Fruit fly (Drosophila melanogaster): Measurements from ENCODE around the gene CG17544.

Gene CG17544

DNA sequence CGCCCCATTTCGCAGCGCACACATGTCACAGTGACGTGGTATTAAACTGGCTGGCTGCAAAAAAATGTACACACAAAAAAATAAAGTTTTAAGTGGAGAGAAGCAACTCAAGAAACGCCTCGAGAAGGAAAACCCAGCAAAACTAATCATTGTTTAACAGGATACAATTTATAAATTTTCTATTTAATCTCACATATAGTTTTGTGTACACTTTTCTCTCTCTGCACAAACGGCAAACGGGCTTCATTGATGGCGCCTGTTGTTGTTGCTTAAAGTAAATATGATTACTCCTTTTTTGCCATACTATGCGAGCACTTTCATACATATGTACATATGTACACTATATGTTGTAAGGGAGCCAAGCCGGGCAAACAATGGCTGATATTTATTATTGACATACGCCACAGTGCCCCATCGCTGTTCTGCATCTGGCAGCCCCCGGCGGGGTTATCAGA lies 40.2 kb downstream of the CG17544 start (continued):
- no peak for TF ChIP-seq aop (GFP tag; IDR thresholded peaks at IDR 0.05)
- no peak for TF ChIP-seq insv (GFP tag; optimal IDR thresholded peaks at IDR 0.05)
- TF ChIP-seq Eip74EF (GFP tag; optimal IDR thresholded peaks at IDR 0.05), result peak in 1 of 2 experiments; percentile 44
- no peak for TF ChIP-seq cato (GFP tag; optimal IDR thresholded peaks at IDR 0.05; ENCODE audit: borderline replicate concordance)
- TF ChIP-seq CG3995 (GFP tag; optimal IDR thresholded peaks at IDR 0.05), result no peak
- TF ChIP-seq CG18599 (GFP tag; optimal IDR thresholded peaks at IDR 0.05), result peak; percentile 15
- no peak for TF ChIP-seq NFAT (GFP tag; IDR thresholded peaks at IDR 0.05)
- peak; percentile 43 for TF ChIP-seq CG1647 (GFP tag; optimal IDR thresholded peaks at IDR 0.05)
- TF ChIP-seq Antp (GFP tag; optimal IDR thresholded peaks at IDR 0.05), result no peak
- peak; percentile 54 for TF ChIP-seq dmrt99B (tag; optimal IDR thresholded peaks at IDR 0.05)
- no peak; the same call in 2 of the 3 replicates for TF ChIP-seq CG14050 (GFP tag; IDR thresholded peaks at IDR 0.05)
- TF ChIP-seq CG7372 (GFP tag; IDR thresholded peaks at IDR 0.05), result no peak
- TF ChIP-seq jumu (GFP tag; optimal IDR thresholded peaks at IDR 0.05), result peak; percentile 50
- TF ChIP-seq CG8924 (tag; optimal IDR thresholded peaks at IDR 0.05), result peak; percentile 16
- no peak for TF ChIP-seq CG12219 (GFP tag; optimal IDR thresholded peaks at IDR 0.05)
- peak; percentile 10 for TF ChIP-seq CG3838 (GFP tag; optimal IDR thresholded peaks at IDR 0.05)
- TF ChIP-seq Asciz (GFP tag; optimal IDR thresholded peaks at IDR 0.05), result peak; percentile 53
- TF ChIP-seq Ptx1 (GFP tag; IDR thresholded peaks at IDR 0.05), result peak; percentile 52
- TF ChIP-seq Taf1 (GFP tag; IDR thresholded peaks at IDR 0.05), result no peak
- 0 out of 3 replicates have a peak, but pooled peaks have one; percentile 44 for TF ChIP-seq CG11093 (GFP tag; IDR thresholded peaks at IDR 0.05)
- TF ChIP-seq CG10209 (GFP tag; optimal IDR thresholded peaks at IDR 0.05), result peak; percentile 58
- TF ChIP-seq CG13123 (GFP tag; optimal IDR thresholded peaks at IDR 0.05), result peak; percentile 7
- no peak for TF ChIP-seq Lpt (GFP tag; optimal IDR thresholded peaks at IDR 0.05)
- TF ChIP-seq oc (tag; optimal IDR thresholded peaks at IDR 0.05), result no peak
- peak; percentile 49 for TF ChIP-seq CG7556 (GFP tag; optimal IDR thresholded peaks at IDR 0.05)
- TF ChIP-seq Opbp (GFP tag; IDR thresholded peaks at IDR 0.05; ENCODE audit: partially characterized antibody), result no peak
- TF ChIP-seq crp (GFP tag; optimal IDR thresholded peaks at IDR 0.05), result no peak
- TF ChIP-seq tap (tag; optimal IDR thresholded peaks at IDR 0.05), result no peak
- peak in 1 of 2 experiments; percentile 34 for TF ChIP-seq Hr51 (GFP tag; optimal IDR thresholded peaks at IDR 0.05)
- no peak for TF ChIP-seq mirr (GFP tag; optimal IDR thresholded peaks at IDR 0.05)
- peak; percentile 77 for TF ChIP-seq ac (GFP tag; optimal IDR thresholded peaks at IDR 0.05)
- TF ChIP-seq CG1832 (GFP tag; optimal IDR thresholded peaks at IDR 0.05), result no peak
- TF ChIP-seq nerfin-1 (tag; optimal IDR thresholded peaks at IDR 0.05), result peak; percentile 28
- TF ChIP-seq vnd (GFP tag; IDR thresholded peaks at IDR 0.05; ENCODE audit: partially characterized antibody), result no peak
- TF ChIP-seq sim (GFP tag; IDR thresholded peaks at IDR 0.05), result peak; percentile 53; the same call in 1 of the 2 replicates
- no peak for TF ChIP-seq crol (GFP tag; IDR thresholded peaks at IDR 0.05)
- TF ChIP-seq Gug (GFP tag; IDR thresholded peaks at IDR 0.05), result 0 out of 4 replicates have a peak, but pooled peaks have one; percentile 16
- peak; percentile 70 for TF ChIP-seq CG6813 (GFP tag; optimal IDR thresholded peaks at IDR 0.05)
- TF ChIP-seq CG4730 (GFP tag; IDR thresholded peaks at IDR 0.05), result 0 out of 2 replicates have a peak, but pooled peaks have one; percentile 17
- TF ChIP-seq CG15479 (GFP tag; optimal IDR thresholded peaks at IDR 0.05), result no peak
- TF ChIP-seq CG6683 (GFP tag; optimal IDR thresholded peaks at IDR 0.05), result no peak
- no peak for TF ChIP-seq hb (GFP tag; IDR thresholded peaks at IDR 0.05; ENCODE audit: partially characterized antibody)
- 0 out of 2 replicates have a peak, but pooled peaks have one; percentile 36 for TF ChIP-seq CG5953 (GFP tag; IDR thresholded peaks at IDR 0.05)
- TF ChIP-seq kni (GFP tag; optimal IDR thresholded peaks at IDR 0.05), result no peak
- TF ChIP-seq BtbVII (GFP tag; optimal IDR thresholded peaks at IDR 0.05), result no peak
- peak; percentile 16 for TF ChIP-seq lab (GFP tag; optimal IDR thresholded peaks at IDR 0.05)
- peak; percentile 33 for TF ChIP-seq nau (GFP tag; optimal IDR thresholded peaks at IDR 0.05)
